Fruit fly (Drosophila melanogaster): ENCODE results near the gene CG4036.

The CG4036 gene

dm6 chr2L:9782176-9782581 lies 8.5 kb upstream of the CG4036 start, which contains the start of gene IP3K1 (continued):
- 0 out of 2 replicates have a peak, but pooled peaks have one; percentile 34 for TF ChIP-seq Xrp1 (GFP tag; IDR thresholded peaks at IDR 0.05)
- TF ChIP-seq Hmx (GFP tag; optimal IDR thresholded peaks at IDR 0.05) = no peak
- peak; percentile 39; the same call in 1 of the 2 replicates for TF ChIP-seq inv (GFP tag; IDR thresholded peaks at IDR 0.05; ENCODE audit: partially characterized antibody)
- TF ChIP-seq CG10565 (GFP tag; optimal IDR thresholded peaks at IDR 0.05) = no peak
- peak; percentile 59 for TF ChIP-seq odd (GFP tag; optimal IDR thresholded peaks at IDR 0.05)
- no peak; the same call in 1 of the 2 replicates for TF ChIP-seq tna (GFP tag; IDR thresholded peaks at IDR 0.05; ENCODE audit: partially characterized antibody)
- peak; percentile 24 for TF ChIP-seq CG12219 (GFP tag; optimal IDR thresholded peaks at IDR 0.05)
- TF ChIP-seq B-H1 (GFP tag; IDR thresholded peaks at IDR 0.05) = no peak
- peak; percentile 57; the same call in 1 of the 2 replicates for TF ChIP-seq CG5953 (GFP tag; IDR thresholded peaks at IDR 0.05)
- peak; percentile 80 for TF ChIP-seq ato (GFP tag; IDR thresholded peaks at IDR 0.05; ENCODE audit: partially characterized antibody)
- TF ChIP-seq CG17359 (tag; optimal IDR thresholded peaks at IDR 0.05) = peak; percentile 26
- no peak for TF ChIP-seq CG3847 (GFP tag; IDR thresholded peaks at IDR 0.05)
- no peak for TF ChIP-seq Nf-YB (GFP tag; optimal IDR thresholded peaks at IDR 0.05)
- TF ChIP-seq CG1647 (GFP tag; optimal IDR thresholded peaks at IDR 0.05) = no peak
- peak; percentile 12 for TF ChIP-seq CG13624 (GFP tag; optimal IDR thresholded peaks at IDR 0.05)
- no peak for TF ChIP-seq dimm (GFP tag; IDR thresholded peaks at IDR 0.05)
- TF ChIP-seq CG17186 (GFP tag; optimal IDR thresholded peaks at IDR 0.05) = no peak
- peak; percentile 48; the same call in 1 of the 2 replicates for TF ChIP-seq CG16779 (GFP tag; IDR thresholded peaks at IDR 0.05)
- TF ChIP-seq Gsc (GFP tag; IDR thresholded peaks at IDR 0.05) = no peak
- peak; percentile 20 for TF ChIP-seq CG6683 (GFP tag; optimal IDR thresholded peaks at IDR 0.05)
- TF ChIP-seq Asciz (GFP tag; optimal IDR thresholded peaks at IDR 0.05) = no peak
- TF ChIP-seq D19A (tag; optimal IDR thresholded peaks at IDR 0.05) = no peak
- TF ChIP-seq chn (GFP tag; optimal IDR thresholded peaks at IDR 0.05) = no peak
- TF ChIP-seq yki (optimal IDR thresholded peaks at IDR 0.05) = peak; percentile 86
- no peak for TF ChIP-seq hb (GFP tag; IDR thresholded peaks at IDR 0.05; ENCODE audit: partially characterized antibody)
- no peak for TF ChIP-seq trh (GFP tag; optimal IDR thresholded peaks at IDR 0.05)
- TF ChIP-seq sna (GFP tag; IDR thresholded peaks at IDR 0.05; ENCODE audit: partially characterized antibody) = peak; percentile 54
- TF ChIP-seq B-H2 (GFP tag; optimal IDR thresholded peaks at IDR 0.05) = no peak
- no peak for TF ChIP-seq tin (GFP tag; optimal IDR thresholded peaks at IDR 0.05)
- no peak for TF ChIP-seq nmo (GFP tag; optimal IDR thresholded peaks at IDR 0.05)
- TF ChIP-seq CG10267 (tag; optimal IDR thresholded peaks at IDR 0.05) = no peak
- no peak for TF ChIP-seq Ets97D (GFP tag; optimal IDR thresholded peaks at IDR 0.05)
- peak; percentile 61 for TF ChIP-seq CrebB (tag; optimal IDR thresholded peaks at IDR 0.05)
- no peak for TF ChIP-seq CG31388 (GFP tag; optimal IDR thresholded peaks at IDR 0.05)
- TF ChIP-seq Fer1 (GFP tag; optimal IDR thresholded peaks at IDR 0.05) = peak; percentile 76
- no peak for TF ChIP-seq Mes4 (GFP tag; optimal IDR thresholded peaks at IDR 0.05)
- no peak for TF ChIP-seq CG8924 (tag; optimal IDR thresholded peaks at IDR 0.05)
- TF ChIP-seq pho (GFP tag; optimal IDR thresholded peaks at IDR 0.05) = no peak
- TF ChIP-seq CG9437 (GFP tag; optimal IDR thresholded peaks at IDR 0.05) = no peak
- TF ChIP-seq CG18764 (GFP tag; optimal IDR thresholded peaks at IDR 0.05) = no peak
- TF ChIP-seq CG9876 (GFP tag; optimal IDR thresholded peaks at IDR 0.05) = no peak
- TF ChIP-seq CG14014 (GFP tag; IDR thresholded peaks at IDR 0.05) = no peak; the same call in 1 of the 2 replicates
- no peak for TF ChIP-seq sisA (GFP tag; IDR thresholded peaks at IDR 0.05)
- peak; percentile 51; the same call in 1 of the 2 replicates for TF ChIP-seq amos (GFP tag; IDR thresholded peaks at IDR 0.05; ENCODE audit: partially characterized antibody)
- TF ChIP-seq CG3838 (GFP tag; optimal IDR thresholded peaks at IDR 0.05) = no peak
- TF ChIP-seq CG13287 (GFP tag; IDR thresholded peaks at IDR 0.05; ENCODE audit: partially characterized antibody) = peak; percentile 66
- TF ChIP-seq nerfin-2 (GFP tag; IDR thresholded peaks at IDR 0.05; ENCODE audit: partially characterized antibody) = no peak
- peak; percentile 63 for TF ChIP-seq twi (tag; optimal IDR thresholded peaks at IDR 0.05)
- no peak for TF ChIP-seq CG6272 (GFP tag; IDR thresholded peaks at IDR 0.05)
- TF ChIP-seq exex (tag; optimal IDR thresholded peaks at IDR 0.05) = peak; percentile 47
- peak; percentile 49; the same call in 1 of the 2 replicates for TF ChIP-seq CG14441 (GFP tag; IDR thresholded peaks at IDR 0.05)

Data from whole organism, embryonic.